Fruit fly (Drosophila melanogaster) whole organism, embryonic: ENCODE measurements around the gene Cpr64Ab.

Source experiments
- ATbp ChIP-seq: fragments of 200-800 bp; sonication (Bioruptor generic); optimal IDR thresholded peaks from 2 replicates; lab custom pipeline; 2017; ENCODE audit warnings: missing biosample characterization, mild to moderate bottlenecking, missing genetic modification characterization, missing genetic modification reagents
- Asciz ChIP-seq: fragments of 200-800 bp; sonication (Bioruptor generic); optimal IDR thresholded peaks from 2 replicates; lab custom pipeline; 2017; ENCODE audit warnings: missing biosample characterization, mild to moderate bottlenecking, missing genetic modification characterization, missing genetic modification reagents
- BtbVII ChIP-seq: fragments of 200-800 bp; sonication (Bioruptor generic); optimal IDR thresholded peaks from 3 replicates; lab custom pipeline; 2017; ENCODE audit warnings: missing biosample characterization, mild to moderate bottlenecking, missing genetic modification characterization
- CG10366 ChIP-seq: fragments of 200-800 bp; sonication (Bioruptor generic); IDR thresholded peaks from 2 replicates; pipeline ENCODE4 v1.3.6; 2022; ENCODE audit warnings: missing biosample characterization, missing genetic modification characterization
- CG12219 ChIP-seq: fragments of 200-800 bp; sonication (Bioruptor generic); optimal IDR thresholded peaks from 3 replicates; lab custom pipeline; 2018; ENCODE audit warnings: missing biosample characterization, mild to moderate bottlenecking, missing genetic modification characterization
- CG12299 ChIP-seq: fragments of 200-800 bp; sonication (Bioruptor generic); optimal IDR thresholded peaks from 2 replicates; lab custom pipeline; 2018; ENCODE audit warnings: missing biosample characterization, mild to moderate bottlenecking, missing genetic modification characterization
- CG14710 ChIP-seq: fragments of 200-800 bp; sonication (Bioruptor generic); optimal IDR thresholded peaks from 3 replicates; lab custom pipeline; 2019; ENCODE audit warnings: missing biosample characterization, mild to moderate bottlenecking, missing genetic modification characterization, moderate library complexity
- CG15269 ChIP-seq: fragments of 200-800 bp; sonication (Bioruptor generic); optimal IDR thresholded peaks from 2 replicates; lab custom pipeline; 2018; ENCODE audit warnings: missing biosample characterization, mild to moderate bottlenecking, missing genetic modification characterization, moderate library complexity
- CG1529 ChIP-seq: fragments of 200-800 bp; sonication (Bioruptor generic); optimal IDR thresholded peaks from 3 replicates; lab custom pipeline; 2018; ENCODE audit warnings: missing biosample characterization, missing genetic modification characterization
- CG16863 ChIP-seq: fragments of 200-800 bp; sonication (Bioruptor generic); optimal IDR thresholded peaks from 3 replicates; lab custom pipeline; 2016; ENCODE audit warnings: missing biosample characterization, missing genetic modification characterization
- CG1792 ChIP-seq: fragments of 200-800 bp; sonication (Bioruptor generic); optimal IDR thresholded peaks from 2 replicates; lab custom pipeline; 2016; ENCODE audit warnings: missing biosample characterization, missing genetic modification characterization
- CG32772 ChIP-seq: fragments of 200-800 bp; sonication (Bioruptor generic); IDR thresholded peaks from 2 replicates; pipeline ENCODE4 v1.3.6; 2022; ENCODE audit warnings: missing biosample characterization, missing genetic modification characterization
- CG34376 ChIP-seq: fragments of 200-800 bp; sonication (Bioruptor generic); optimal IDR thresholded peaks from 2 replicates; lab custom pipeline; 2018; ENCODE audit warnings: missing biosample characterization, mild to moderate bottlenecking, missing genetic modification characterization
- CG34422 ChIP-seq: fragments of 200-800 bp; sonication (Bioruptor generic); IDR thresholded peaks from 3 replicates; pipeline ENCODE4 v1.3.6; 2022; ENCODE audit warnings: missing biosample characterization, missing genetic modification characterization
- CG5180 ChIP-seq: fragments of 200-800 bp; sonication (Bioruptor generic); optimal IDR thresholded peaks from 3 replicates; lab custom pipeline; 2017; ENCODE audit warnings: missing biosample characterization, missing genetic modification characterization, mild to moderate bottlenecking, moderate library complexity, missing genetic modification reagents
- CG6654 ChIP-seq: fragments of 200-800 bp; sonication (Bioruptor generic); optimal IDR thresholded peaks from 2 replicates; lab custom pipeline; 2017; ENCODE audit warnings: missing biosample characterization, mild to moderate bottlenecking, missing genetic modification characterization
- CG6689 ChIP-seq: fragments of 200-800 bp; sonication (Bioruptor generic); IDR thresholded peaks from 2 replicates; pipeline ENCODE4 v1.3.6; 2022; ENCODE audit warnings: missing biosample characterization, missing genetic modification characterization
- CG8765 ChIP-seq: fragments of 200-800 bp; sonication (Bioruptor generic); IDR thresholded peaks from 2 replicates; pipeline ENCODE4 v1.3.6; 2022; ENCODE audit warnings: missing biosample characterization, missing genetic modification characterization
- CkIIα-i1 ChIP-seq: fragments of 200-800 bp; sonication (Bioruptor generic); IDR thresholded peaks from 2 replicates; pipeline ENCODE4 v1.3.6; 2022; ENCODE audit warnings: missing biosample characterization, missing genetic modification characterization
- Dek ChIP-seq: fragments of 200-800 bp; sonication (Bioruptor generic); optimal IDR thresholded peaks from 3 replicates; lab custom pipeline; 2019; ENCODE audit warnings: missing biosample characterization, mild to moderate bottlenecking, missing genetic modification characterization, moderate library complexity
- Dfd ChIP-seq, 2 experiments: fragments of >200 bp; optimal IDR thresholded peaks; 2 replicates each; lab custom pipeline; 2017; ENCODE audit warnings: missing biosample characterization in 2 of 2, missing genetic modification characterization in 2 of 2
- Dref ChIP-seq: fragments of 200-800 bp; sonication (Bioruptor generic); IDR thresholded peaks from 2 replicates; pipeline ENCODE4 v1.3.6; 2022; ENCODE audit warnings: missing biosample characterization, missing genetic modification characterization
- Drgx ChIP-seq: fragments of 200-800 bp; sonication (Bioruptor generic); IDR thresholded peaks from 2 replicates; pipeline ENCODE4 v1.3.6; 2022; ENCODE audit warnings: missing biosample characterization, missing genetic modification characterization
- ERR ChIP-seq: fragments of 200-800 bp; sonication (Bioruptor generic); optimal IDR thresholded peaks from 2 replicates; lab custom pipeline; 2016; ENCODE audit warnings: missing biosample characterization, missing genetic modification characterization
- Ets65A ChIP-seq: fragments of 200-800 bp; sonication (Bioruptor generic); peaks from one replicate; lab custom pipeline; 2016; ENCODE audit warnings: missing biosample characterization, missing genetic modification characterization
- Ets97D ChIP-seq: fragments of 200-800 bp; sonication (Bioruptor generic); optimal IDR thresholded peaks from 3 replicates; lab custom pipeline; 2016; ENCODE audit warnings: missing biosample characterization, missing genetic modification characterization
- Fer1 ChIP-seq: fragments of 200-800 bp; sonication (Bioruptor generic); optimal IDR thresholded peaks from 2 replicates; lab custom pipeline; 2017; ENCODE audit warnings: missing biosample characterization, mild to moderate bottlenecking, missing genetic modification characterization
- GATAe ChIP-seq: fragments of 200-800 bp; sonication (Bioruptor generic); conservative IDR thresholded peaks from 2 replicates; pipeline ENCODE4 v1.3.6; 2022; ENCODE audit warnings: missing biosample characterization, missing genetic modification characterization
- Hey ChIP-seq: fragments of 200-800 bp; sonication (Bioruptor generic); optimal IDR thresholded peaks from 3 replicates; lab custom pipeline; 2018; ENCODE audit warnings: missing biosample characterization, mild to moderate bottlenecking, missing genetic modification characterization
- Kr ChIP-seq: fragments of 200-800 bp; sonication (Bioruptor generic); optimal IDR thresholded peaks from 2 replicates; lab custom pipeline; 2017; ENCODE audit warnings: missing biosample characterization, mild to moderate bottlenecking, missing genetic modification characterization
- Optix ChIP-seq: fragments of 200-800 bp; sonication (Bioruptor generic); IDR thresholded peaks from 3 replicates; pipeline ENCODE4 v1.3.6; 2022; ENCODE audit warnings: missing biosample characterization, missing genetic modification characterization
- Six4 ChIP-seq: fragments of 200-800 bp; sonication (Bioruptor generic); optimal IDR thresholded peaks from 2 replicates; lab custom pipeline; 2016; ENCODE audit warnings: missing biosample characterization, missing genetic modification characterization
- ara ChIP-seq: fragments of 200-800 bp; sonication (Bioruptor generic); IDR thresholded peaks from 2 replicates; pipeline ENCODE4 v1.3.6; 2022; ENCODE audit warnings: missing biosample characterization, missing genetic modification characterization
- ash1 ChIP-seq: fragments of 200-800 bp; sonication (Bioruptor generic); optimal IDR thresholded peaks from 2 replicates; lab custom pipeline; 2018; ENCODE audit warnings: missing biosample characterization, mild to moderate bottlenecking, missing genetic modification characterization
- bowl ChIP-seq: fragments of 200-800 bp; sonication (Bioruptor generic); IDR thresholded peaks from 2 replicates; pipeline ENCODE4 v1.3.6; 2022; ENCODE audit warnings: missing biosample characterization, missing genetic modification characterization
- bsh ChIP-seq, 2 experiments: fragments of 200-800 bp; sonication (Bioruptor generic); optimal IDR thresholded peaks; 2 replicates each; lab custom pipeline; 2017 to 2018; ENCODE audit warnings: mild to moderate bottlenecking in 2 of 2, missing biosample characterization in 2 of 2, missing genetic modification characterization in 2 of 2, moderate library complexity in 1 of 2
- dmrt99B ChIP-seq: fragments of 200-800 bp; sonication (Bioruptor generic); optimal IDR thresholded peaks from 2 replicates; lab custom pipeline; 2018; ENCODE audit warnings: missing biosample characterization, mild to moderate bottlenecking, missing genetic modification characterization, moderate library complexity
- fd96Cb ChIP-seq: fragments of 200-800 bp; sonication (Bioruptor generic); optimal IDR thresholded peaks from 2 replicates; lab custom pipeline; 2018; ENCODE audit warnings: missing biosample characterization, mild to moderate bottlenecking, missing genetic modification characterization, moderate library complexity
- fru ChIP-seq: fragments of >200 bp; optimal IDR thresholded peaks from 2 replicates; lab custom pipeline; 2017
- gcm2 ChIP-seq: fragments of 200-800 bp; sonication (Bioruptor generic); optimal IDR thresholded peaks from 2 replicates; lab custom pipeline; 2016; ENCODE audit warnings: missing biosample characterization, missing genetic modification characterization
- grn ChIP-seq: fragments of 200-800 bp; sonication (Bioruptor generic); optimal IDR thresholded peaks from 3 replicates; lab custom pipeline; 2017; ENCODE audit warnings: missing biosample characterization, missing genetic modification characterization
- gro ChIP-seq: fragments of 200-800 bp; sonication (Bioruptor generic); optimal IDR thresholded peaks from 2 replicates; lab custom pipeline; 2016; ENCODE audit warnings: missing biosample characterization, missing genetic modification characterization
- hb ChIP-seq: fragments of 200-800 bp; sonication (Bioruptor generic); IDR thresholded peaks from 3 replicates; pipeline ENCODE4 v1.3.6; 2022; ENCODE audit warnings: missing biosample characterization, missing genetic modification characterization; ENCODE audit not compliant: partially characterized antibody
- her ChIP-seq: fragments of 200-800 bp; sonication (Bioruptor generic); optimal IDR thresholded peaks from 2 replicates; lab custom pipeline; 2016; ENCODE audit warnings: missing biosample characterization, missing genetic modification characterization
- jigr1 ChIP-seq: fragments of 200-800 bp; sonication (Bioruptor generic); IDR thresholded peaks from 3 replicates; pipeline ENCODE4 v1.3.6; 2022; ENCODE audit warnings: missing biosample characterization, missing genetic modification characterization
- repo ChIP-seq: fragments of 200-800 bp; sonication (Bioruptor generic); optimal IDR thresholded peaks from 2 replicates; lab custom pipeline; 2016; ENCODE audit warnings: missing biosample characterization, missing genetic modification characterization
- so ChIP-seq: fragments of 200-800 bp; sonication (Bioruptor generic); IDR thresholded peaks from 3 replicates; pipeline ENCODE4 v1.3.6; 2022; ENCODE audit warnings: missing biosample characterization, missing genetic modification characterization
- stwl ChIP-seq: fragments of 200-800 bp; sonication (Bioruptor generic); optimal IDR thresholded peaks from 3 replicates; lab custom pipeline; 2018; ENCODE audit warnings: missing biosample characterization, mild to moderate bottlenecking, missing genetic modification characterization, moderate library complexity
- toy ChIP-seq: fragments of 200-800 bp; sonication (Bioruptor generic); IDR thresholded peaks from 2 replicates; pipeline ENCODE4 v1.3.6; 2022; ENCODE audit warnings: missing biosample characterization, missing genetic modification characterization
- twi ChIP-seq: fragments of 200-800 bp; optimal IDR thresholded peaks from 2 replicates; lab custom pipeline; 2019; ENCODE audit warnings: missing biosample characterization, mild to moderate bottlenecking, missing genetic modification characterization, moderate library complexity
- vvl ChIP-seq: fragments of 200-800 bp; sonication (Bioruptor generic); IDR thresholded peaks from 2 replicates; pipeline ENCODE4 v1.3.6; 2022; ENCODE audit warnings: missing biosample characterization, missing genetic modification characterization

Gene Cpr64Ab

dm6 chr3L:4219291-4220228 lies 8.2 kb upstream of the Cpr64Ab start (continued):
- TF ChIP-seq CG5180 (GFP tag; lab: Kevin White, UChicago) = peak; percentile 42
- TF ChIP-seq Dek = no peak
- TF ChIP-seq her (GFP tag; lab: Kevin White, UChicago) = no peak
- no peak for TF ChIP-seq CG8765 (GFP tag; lab: Robert Waterston, UW)
- no peak for TF ChIP-seq Ets97D
- TF ChIP-seq grn = peak; percentile 99
- peak; percentile 22 for TF ChIP-seq CG12219 (GFP tag; lab: Kevin White, UChicago)
- TF ChIP-seq CG34376 (GFP tag; lab: Kevin White, UChicago) = peak; percentile 88
- no peak for TF ChIP-seq CG14710 (tag; lab: Kevin White, UChicago)
- TF ChIP-seq GATAe = peak; percentile 65
- no peak for TF ChIP-seq Optix (GFP tag; lab: Robert Waterston, UW)
- TF ChIP-seq ATbp (GFP tag; lab: Kevin White, UChicago) = peak; percentile 14
- TF ChIP-seq Dfd (GFP tag; optimal IDR thresholded peaks at IDR 0.05; lab: Kevin White, UChicago) = no peak
- TF ChIP-seq so (GFP tag; lab: Robert Waterston, UW) = no peak; the same call in 2 of the 3 replicates
- TF ChIP-seq Asciz = peak; percentile 23
- no peak for TF ChIP-seq repo (GFP tag; lab: Kevin White, UChicago)
- peak; percentile 16 for TF ChIP-seq Kr (GFP tag; lab: Kevin White, UChicago)
- TF ChIP-seq CG34422 = no peak
- TF ChIP-seq toy = 0 out of 2 replicates have a peak, but pooled peaks have one; percentile 17
- TF ChIP-seq dmrt99B (tag; lab: Kevin White, UChicago) = no peak
- no peak for TF ChIP-seq CG1792 (GFP tag; lab: Kevin White, UChicago)
- TF ChIP-seq stwl (tag; lab: Kevin White, UChicago) = peak; percentile 3
- TF ChIP-seq jigr1 = no peak
- TF ChIP-seq ash1 (GFP tag; lab: Kevin White, UChicago) = no peak
- TF ChIP-seq BtbVII (GFP tag; lab: Kevin White, UChicago) = peak; percentile 22
- peak; percentile 96 for TF ChIP-seq CG6654 (GFP tag; lab: Kevin White, UChicago)
- TF ChIP-seq Drgx = peak; percentile 28; the same call in 1 of the 2 replicates
- TF ChIP-seq CG15269 = no peak
- peak; percentile 29; the same call in 1 of the 2 replicates for TF ChIP-seq CG32772 (GFP tag; lab: Robert Waterston, UW)
- TF ChIP-seq gro (GFP tag; lab: Kevin White, UChicago) = no peak
- TF ChIP-seq Hey (tag; lab: Kevin White, UChicago) = peak; percentile 70
- TF ChIP-seq twi (tag; lab: Kevin White, UChicago) = peak; percentile 17
- TF ChIP-seq CG12299 (tag; lab: Kevin White, UChicago) = no peak
- no peak for TF ChIP-seq CG10366
- TF ChIP-seq CG6689 (GFP tag; lab: Robert Waterston, UW) = no peak

dm6 chr3L:4215079-4215478 lies 3.7 kb upstream of the Cpr64Ab start, which contains the start of gene Cpr64Ad:
TSS of gene Cpr64Ad (plus strand) at chr3L:4215379.
- TF ChIP-seq fru (lab: Kevin White, UChicago) (no peak), Fer1 (GFP tag; lab: Kevin White, UChicago) (no peak), vvl (GFP tag; lab: Robert Waterston, UW) (0 out of 2 replicates have a peak, but pooled peaks have one; percentile 20), CG1529 (GFP tag; lab: Kevin White, UChicago) (no peak), bowl (GFP tag; lab: Robert Waterston, UW) (no peak), CG12299 (tag; lab: Kevin White, UChicago) (no peak), gcm2 (GFP tag; lab: Kevin White, UChicago) (no peak), bsh (GFP tag; optimal IDR thresholded peaks at IDR 0.05; lab: Kevin White, UChicago) (no peak), ERR (GFP tag; lab: Kevin White, UChicago) (no peak), fd96Cb (tag; lab: Kevin White, UChicago) (no peak), CG16863 (GFP tag; lab: Kevin White, UChicago) (no peak), Six4 (no peak), ara (GFP tag; lab: Robert Waterston, UW) (no peak), Ets65A (GFP tag; lab: Kevin White, UChicago) (peak; percentile 47), Dref (no peak), hb (GFP tag; lab: Robert Waterston, UW) (no peak), CkIIα-i1 (GFP tag; lab: Robert Waterston, UW) (no peak)
- TF ChIP-seq, all 482 proteins: peak for 2
